Worm (Caenorhabditis elegans): Measurements from ENCODE around the gene sars-2.
A peak's percentile ranks its signal among the peaks of the same experiment; 100 is the strongest.

The sars-2 gene

ce11 chrIV:4393942-4394460, 36.6 kb downstream of the sars-2 start, which contains the start of gene ell-1:
TSS of gene ell-1 (plus strand) at chrIV:4394410.
- TF ChIP-seq zfh-2 (GFP tag; conservative IDR thresholded peaks at IDR 0.05) (peak; percentile 61; the same call in 1 of the 2 replicates), hlh-26 (GFP tag; conservative IDR thresholded peaks at IDR 0.05) (no peak), unc-62 (GFP tag; optimal IDR thresholded peaks at IDR 0.05) (no peak), bed-2 (GFP tag; IDR thresholded peaks at IDR 0.05) (no peak), akir-1 (GFP tag; optimal IDR thresholded peaks at IDR 0.05) (no peak), nhr-80 (tag; optimal IDR thresholded peaks at IDR 0.05) (peak; percentile 96), him-1 (tag; optimal IDR thresholded peaks at IDR 0.05) (no peak), hmg-1.2 (GFP tag; IDR thresholded peaks at IDR 0.05) (peak; percentile 29; the same call in 1 of the 2 replicates), F57C9.4 (tag; optimal IDR thresholded peaks at IDR 0.05) (no peak), let-607 (tag; optimal IDR thresholded peaks at IDR 0.05) (peak in 1 of 2 experiments; percentile 51), Y67H2A.10 (GFP tag; conservative IDR thresholded peaks at IDR 0.05) (no peak), B0019.2 (GFP tag; conservative IDR thresholded peaks at IDR 0.05) (no peak), attf-5 (GFP tag; optimal IDR thresholded peaks at IDR 0.05) (peak; percentile 36), gei-17 (GFP tag; optimal IDR thresholded peaks at IDR 0.05) (no peak), snpc-4 (GFP tag; optimal IDR thresholded peaks at IDR 0.05) (no peak), snpc-4 (tag; optimal IDR thresholded peaks at IDR 0.05) (no peak), F52B5.7 (tag; optimal IDR thresholded peaks at IDR 0.05) (no peak), snpc-1.1 (tag; optimal IDR thresholded peaks at IDR 0.05; ENCODE audit: insufficient read depth) (no peak), T26A5.8 (tag; optimal IDR thresholded peaks at IDR 0.05) (no peak)

- TF ChIP-seq die-1 (tag; optimal IDR thresholded peaks at IDR 0.05): no peak
- TF ChIP-seq madf-8 (GFP tag; conservative IDR thresholded peaks at IDR 0.05): no peak
Observed at ce11 chrIV:4395555-4395954, 38.1 kb downstream of the sars-2 start.

ce11 chrIV:4396052-4396821, 38.8 kb downstream of the sars-2 start:
- TF ChIP-seq bed-2 (GFP tag; IDR thresholded peaks at IDR 0.05) (no peak), somi-1 (GFP tag; optimal IDR thresholded peaks at IDR 0.05) (peak; percentile 2), nhr-90 (tag; optimal IDR thresholded peaks at IDR 0.05) (no peak), lin-26 (GFP tag; IDR thresholded peaks at IDR 0.05) (0 out of 2 replicates have a peak, but pooled peaks have one; percentile 11), ama-1 (optimal IDR thresholded peaks at IDR 0.05) (no peak), ama-1 (GFP tag; optimal IDR thresholded peaks at IDR 0.05) (no peak), egrh-3 (GFP tag; IDR thresholded peaks at IDR 0.05) (peak; percentile 25; the same call in 1 of the 2 replicates), madf-3 (GFP tag; IDR thresholded peaks at IDR 0.05) (0 out of 2 replicates have a peak, but pooled peaks have one; percentile 8)

ce11 chrIV:4397111-4397510, 39.7 kb downstream of the sars-2 start:
- TF ChIP-seq atf-7 (tag; optimal IDR thresholded peaks at IDR 0.05): no peak
- TF ChIP-seq nhr-80 (tag; optimal IDR thresholded peaks at IDR 0.05): peak; percentile 25

ce11 chrIV:4397586-4397985, 40.1 kb downstream of the sars-2 start:
- no peak for TF ChIP-seq C17E4.6 (GFP tag; IDR thresholded peaks at IDR 0.05)
- no peak for TF ChIP-seq fkh-3 (tag; optimal IDR thresholded peaks at IDR 0.05)
- TF ChIP-seq Y79H2A.3 (GFP tag; conservative IDR thresholded peaks at IDR 0.05): no peak
- no peak for TF ChIP-seq ztf-26 (tag; optimal IDR thresholded peaks at IDR 0.05)
- no peak for TF ChIP-seq die-1 (tag; optimal IDR thresholded peaks at IDR 0.05)
- TF ChIP-seq ceh-40 (GFP tag; IDR thresholded peaks at IDR 0.05): no peak
- no peak for TF ChIP-seq unc-130 (GFP tag; optimal IDR thresholded peaks at IDR 0.05)

All from whole organism, young adult.